Worm (Caenorhabditis elegans): ENCODE results near the gene srw-8.

DNA sequence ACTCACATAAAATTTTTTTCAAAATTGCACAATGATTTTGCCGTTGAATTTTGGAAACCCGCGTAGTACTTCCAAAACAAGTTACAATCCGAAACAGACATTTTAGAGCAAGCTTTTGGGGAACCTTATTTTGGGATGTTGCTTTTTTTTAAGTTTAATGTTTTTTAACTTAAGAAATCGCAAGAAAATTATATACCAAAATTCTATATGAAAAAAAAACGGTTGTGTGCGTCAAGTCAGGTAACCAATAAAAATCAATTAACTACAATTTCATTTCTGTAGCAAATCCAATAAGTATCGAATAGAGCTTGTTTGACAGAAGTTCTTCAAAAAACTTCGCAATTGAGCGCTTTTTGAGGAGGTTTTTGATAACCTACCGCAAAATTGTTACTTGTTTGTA, 50.8 kb downstream of the srw-8 start, which contains the start of gene srw-117:
- TF ChIP-seq him-1 (tag; optimal IDR thresholded peaks at IDR 0.05), result no peak
- no peak for TF ChIP-seq dao-5 (tag; optimal IDR thresholded peaks at IDR 0.05)
- TF ChIP-seq W03F9.2 (tag; optimal IDR thresholded peaks at IDR 0.05), result no peak
